Fruit fly (Drosophila melanogaster): ENCODE results near the gene CG12716.

The CG12716 gene

dm6 chrX:12939951-12940350 lies 36.1 kb downstream of the CG12716 start (continued):
- TF ChIP-seq CG10431 (GFP tag; optimal IDR thresholded peaks at IDR 0.05) (no peak), CG14860 (GFP tag; IDR thresholded peaks at IDR 0.05; ENCODE audit: partially characterized antibody) (no peak), slp2 (GFP tag; optimal IDR thresholded peaks at IDR 0.05) (no peak), fd102C (GFP tag; optimal IDR thresholded peaks at IDR 0.05) (peak; percentile 0), maf-S (GFP tag; optimal IDR thresholded peaks at IDR 0.05) (no peak), CG4730 (GFP tag; IDR thresholded peaks at IDR 0.05) (no peak), CG7928 (GFP tag; optimal IDR thresholded peaks at IDR 0.05) (no peak), CG15696 (tag; optimal IDR thresholded peaks at IDR 0.05) (peak; percentile 44), CG18476 (GFP tag; optimal IDR thresholded peaks at IDR 0.05) (peak; percentile 7), CG6791 (GFP tag; IDR thresholded peaks at IDR 0.05; ENCODE audit: partially characterized antibody) (no peak), zfh1 (GFP tag; IDR thresholded peaks at IDR 0.05) (no peak), psq (GFP tag; optimal IDR thresholded peaks at IDR 0.05) (no peak), dpn (GFP tag; optimal IDR thresholded peaks at IDR 0.05) (no peak), MBD-R2 (GFP tag; IDR thresholded peaks at IDR 0.05) (no peak), gcm (GFP tag; optimal IDR thresholded peaks at IDR 0.05) (no peak), zen (tag; optimal IDR thresholded peaks at IDR 0.05) (peak; percentile 69), zf30C (GFP tag; optimal IDR thresholded peaks at IDR 0.05) (peak; percentile 61), chm (GFP tag; IDR thresholded peaks at IDR 0.05) (no peak), CG4360 (GFP tag; IDR thresholded peaks at IDR 0.05) (no peak), Mes4 (GFP tag; optimal IDR thresholded peaks at IDR 0.05) (no peak), ara (GFP tag; IDR thresholded peaks at IDR 0.05) (peak; percentile 51), nmo (GFP tag; optimal IDR thresholded peaks at IDR 0.05) (no peak), gsb (GFP tag; IDR thresholded peaks at IDR 0.05) (no peak), br (optimal IDR thresholded peaks at IDR 0.05) (no peak), Xrp1 (GFP tag; IDR thresholded peaks at IDR 0.05) (peak; percentile 55), CG12391 (tag; optimal IDR thresholded peaks at IDR 0.05) (peak; percentile 29), E2f1 (GFP tag; IDR thresholded peaks at IDR 0.05) (0 out of 2 replicates have a peak, but pooled peaks have one; percentile 9), pnt (GFP tag; optimal IDR thresholded peaks at IDR 0.05) (no peak), CG15269 (tag; optimal IDR thresholded peaks at IDR 0.05) (no peak), CG6854 (GFP tag; optimal IDR thresholded peaks at IDR 0.05) (no peak), bab2 (GFP tag; optimal IDR thresholded peaks at IDR 0.05) (no peak), lola (GFP tag; optimal IDR thresholded peaks at IDR 0.05) (peak in 1 of 3 experiments; percentile 44), CG10209 (GFP tag; optimal IDR thresholded peaks at IDR 0.05) (no peak), klu (GFP tag; IDR thresholded peaks at IDR 0.05) (no peak), tll (GFP tag; optimal IDR thresholded peaks at IDR 0.05) (peak in 1 of 2 experiments; percentile 66), CG34224 (GFP tag; IDR thresholded peaks at IDR 0.05; ENCODE audit: partially characterized antibody) (no peak), CG14710 (tag; optimal IDR thresholded peaks at IDR 0.05) (peak; percentile 30), CG7556 (GFP tag; optimal IDR thresholded peaks at IDR 0.05) (peak; percentile 14), CG1603 (tag; optimal IDR thresholded peaks at IDR 0.05) (peak; percentile 25), CG17328 (GFP tag; IDR thresholded peaks at IDR 0.05) (peak; percentile 57), Hr3 (GFP tag; optimal IDR thresholded peaks at IDR 0.05) (no peak), C15 (GFP tag; IDR thresholded peaks at IDR 0.05) (no peak), CG9876 (GFP tag; optimal IDR thresholded peaks at IDR 0.05) (no peak), ci (GFP tag; IDR thresholded peaks at IDR 0.05) (peak; percentile 47; the same call in 1 of the 3 replicates), CG10267 (tag; optimal IDR thresholded peaks at IDR 0.05) (peak; percentile 18)
